Worm (Caenorhabditis elegans): ENCODE measurements around the gene nhr-31.

DNA sequence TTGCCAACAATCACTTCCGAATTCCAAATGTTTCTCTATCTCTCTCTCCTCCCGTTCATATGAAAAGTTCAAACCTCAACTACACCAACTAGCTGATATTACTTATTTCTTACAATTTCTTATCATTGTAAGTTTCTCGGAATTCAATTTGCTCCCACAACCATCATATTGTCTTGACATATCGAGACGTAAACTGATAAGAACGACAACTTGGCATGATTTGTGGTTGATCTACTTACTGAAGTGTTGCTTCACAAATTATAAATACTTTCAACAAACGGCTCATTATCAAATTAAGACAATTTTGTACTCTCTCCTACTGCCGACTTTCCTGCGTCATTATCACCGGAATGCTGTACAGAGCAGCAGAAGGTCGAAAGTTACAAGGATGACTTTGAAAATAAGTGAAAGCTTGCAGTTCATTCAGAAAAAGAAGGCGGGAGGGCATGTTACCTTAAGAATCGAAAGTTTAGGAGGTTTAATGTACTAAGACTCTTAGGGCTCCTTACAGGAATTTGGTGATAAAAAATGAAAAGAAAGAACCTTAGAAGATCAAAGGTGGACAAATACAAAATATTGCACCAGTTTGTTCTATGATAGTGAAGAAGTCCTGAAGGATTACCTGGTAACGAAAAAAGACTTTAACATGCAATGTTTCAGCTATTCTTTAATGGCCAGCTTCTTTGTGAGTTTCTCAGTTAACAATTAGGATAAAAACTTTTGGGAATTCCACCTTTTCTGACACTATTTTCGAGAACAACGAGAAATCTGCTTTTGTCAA is 3.0 kb upstream of the nhr-31 start:
- TF ChIP-seq ama-1 (optimal IDR thresholded peaks at IDR 0.05) (no peak), unc-39 (tag; optimal IDR thresholded peaks at IDR 0.05) (no peak), ztf-4 (tag; optimal IDR thresholded peaks at IDR 0.05) (no peak), snpc-4 (tag; optimal IDR thresholded peaks at IDR 0.05) (no peak), mab-5 (tag; optimal IDR thresholded peaks at IDR 0.05) (no peak), peb-1 (tag; optimal IDR thresholded peaks at IDR 0.05) (no peak), nhr-12 (tag; optimal IDR thresholded peaks at IDR 0.05) (no peak), nhr-77 (tag; optimal IDR thresholded peaks at IDR 0.05) (no peak), nhr-10 (tag; optimal IDR thresholded peaks at IDR 0.05) (no peak), nhr-237 (tag; optimal IDR thresholded peaks at IDR 0.05) (no peak), ztf-11 (tag; optimal IDR thresholded peaks at IDR 0.05) (no peak), sem-4 (tag; optimal IDR thresholded peaks at IDR 0.05) (no peak), lin-13 (GFP tag; optimal IDR thresholded peaks at IDR 0.05) (no peak)
